Fruit fly (Drosophila melanogaster): ENCODE measurements around the gene Hsp27.

The Hsp27 gene

dm6 chr3L:9377198-9378035, 6.4 kb upstream of the Hsp27 start, which contains the start of gene Hsp26 (continued):
- peak; percentile 19 for TF ChIP-seq CG13894 (tag; optimal IDR thresholded peaks at IDR 0.05)
- TF ChIP-seq al (GFP tag; IDR thresholded peaks at IDR 0.05), result peak; percentile 35; the same call in 1 of the 2 replicates
- peak; percentile 83 for TF ChIP-seq CG6689 (GFP tag; IDR thresholded peaks at IDR 0.05)
- peak; percentile 79 for TF ChIP-seq chn (GFP tag; optimal IDR thresholded peaks at IDR 0.05)
- peak; percentile 63 for TF ChIP-seq kah (GFP tag; optimal IDR thresholded peaks at IDR 0.05)
- no peak for TF ChIP-seq hth (optimal IDR thresholded peaks at IDR 0.05)
- TF ChIP-seq dysf (GFP tag; IDR thresholded peaks at IDR 0.05), result peak; percentile 87
- peak; percentile 80 for TF ChIP-seq CG2202 (tag; optimal IDR thresholded peaks at IDR 0.05)
- TF ChIP-seq TFAM (GFP tag; optimal IDR thresholded peaks at IDR 0.05), result no peak
- TF ChIP-seq CG17361 (GFP tag; IDR thresholded peaks at IDR 0.05), result peak; percentile 84
- no peak for TF ChIP-seq CG10431 (GFP tag; optimal IDR thresholded peaks at IDR 0.05)
- TF ChIP-seq mld (GFP tag; IDR thresholded peaks at IDR 0.05; ENCODE audit: partially characterized antibody), result no peak
- TF ChIP-seq CG3407 (GFP tag; optimal IDR thresholded peaks at IDR 0.05), result peak; percentile 78
- peak; percentile 81 to 97 for TF ChIP-seq Trl (optimal IDR thresholded peaks at IDR 0.05)
- peak; percentile 94 for TF ChIP-seq Trl (GFP tag; optimal IDR thresholded peaks at IDR 0.05)
- TF ChIP-seq CG7928 (GFP tag; optimal IDR thresholded peaks at IDR 0.05), result peak; percentile 16
- peak; percentile 54 for TF ChIP-seq pb (GFP tag; optimal IDR thresholded peaks at IDR 0.05)
- peak; percentile 24 for TF ChIP-seq zen (tag; optimal IDR thresholded peaks at IDR 0.05)
- TF ChIP-seq Hr51 (GFP tag; optimal IDR thresholded peaks at IDR 0.05), result peak; percentile 48 to 89
- peak; percentile 78 for TF ChIP-seq CG11398 (GFP tag; optimal IDR thresholded peaks at IDR 0.05)
- peak; percentile 49; the same call in 1 of the 2 replicates for TF ChIP-seq cas (GFP tag; IDR thresholded peaks at IDR 0.05)
- TF ChIP-seq CG13624 (GFP tag; optimal IDR thresholded peaks at IDR 0.05), result peak; percentile 87
- peak; percentile 83 for TF ChIP-seq CG34376 (GFP tag; optimal IDR thresholded peaks at IDR 0.05)
- TF ChIP-seq nerfin-2 (GFP tag; IDR thresholded peaks at IDR 0.05; ENCODE audit: partially characterized antibody), result no peak
- peak in 1 of 3 experiments; percentile 59 for TF ChIP-seq Stat92E (GFP tag; optimal IDR thresholded peaks at IDR 0.05)
- peak; percentile 83 for TF ChIP-seq CG7786 (GFP tag; optimal IDR thresholded peaks at IDR 0.05)
- TF ChIP-seq CG9437 (GFP tag; optimal IDR thresholded peaks at IDR 0.05), result peak; percentile 74
- no peak for TF ChIP-seq knrl (GFP tag; IDR thresholded peaks at IDR 0.05; ENCODE audit: partially characterized antibody)
- TF ChIP-seq CG12659 (GFP tag; optimal IDR thresholded peaks at IDR 0.05), result peak; percentile 86
- peak; percentile 77 for TF ChIP-seq CG13296 (GFP tag; optimal IDR thresholded peaks at IDR 0.05)
- peak; percentile 71 for TF ChIP-seq Myb (GFP tag; optimal IDR thresholded peaks at IDR 0.05)
- peak; percentile 88 for TF ChIP-seq seq (GFP tag; IDR thresholded peaks at IDR 0.05)
- peak; percentile 66 for TF ChIP-seq CG3847 (GFP tag; IDR thresholded peaks at IDR 0.05)
- peak; percentile 87 for TF ChIP-seq Hsf (GFP tag; optimal IDR thresholded peaks at IDR 0.05)
- peak; percentile 85 for TF ChIP-seq CG15269 (tag; optimal IDR thresholded peaks at IDR 0.05)
- TF ChIP-seq PHDP (tag; optimal IDR thresholded peaks at IDR 0.05), result peak; percentile 90
- TF ChIP-seq CTCF (GFP tag; optimal IDR thresholded peaks at IDR 0.05), result peak; percentile 15
- TF ChIP-seq gsb (GFP tag; IDR thresholded peaks at IDR 0.05), result peak; percentile 65
- TF ChIP-seq CG14710 (tag; optimal IDR thresholded peaks at IDR 0.05), result peak; percentile 69
- TF ChIP-seq CG5180 (GFP tag; optimal IDR thresholded peaks at IDR 0.05), result peak; percentile 54
- no peak for TF ChIP-seq Sry-β (GFP tag; optimal IDR thresholded peaks at IDR 0.05)
- peak; percentile 89 for TF ChIP-seq CG17829 (tag; optimal IDR thresholded peaks at IDR 0.05)
- peak; percentile 67 for TF ChIP-seq onecut (GFP tag; IDR thresholded peaks at IDR 0.05)
- 0 out of 3 replicates have a peak, but pooled peaks have one; percentile 9 for TF ChIP-seq jigr1 (GFP tag; IDR thresholded peaks at IDR 0.05)
- no peak for TF ChIP-seq cad (GFP tag; optimal IDR thresholded peaks at IDR 0.05)
- TF ChIP-seq CG15073 (GFP tag; optimal IDR thresholded peaks at IDR 0.05), result peak; percentile 24
- no peak for TF ChIP-seq ftz-f1 (GFP tag; optimal IDR thresholded peaks at IDR 0.05)
- TF ChIP-seq Mad (GFP tag; optimal IDR thresholded peaks at IDR 0.05), result peak; percentile 61
- TF ChIP-seq CG11093 (GFP tag; IDR thresholded peaks at IDR 0.05), result peak; percentile 64; the same call in 2 of the 3 replicates
- TF ChIP-seq NC2α (GFP tag; optimal IDR thresholded peaks at IDR 0.05), result peak; percentile 73
